Fruit fly (Drosophila melanogaster): ENCODE measurements around the gene CG34165.

The CG34165 gene

DNA sequence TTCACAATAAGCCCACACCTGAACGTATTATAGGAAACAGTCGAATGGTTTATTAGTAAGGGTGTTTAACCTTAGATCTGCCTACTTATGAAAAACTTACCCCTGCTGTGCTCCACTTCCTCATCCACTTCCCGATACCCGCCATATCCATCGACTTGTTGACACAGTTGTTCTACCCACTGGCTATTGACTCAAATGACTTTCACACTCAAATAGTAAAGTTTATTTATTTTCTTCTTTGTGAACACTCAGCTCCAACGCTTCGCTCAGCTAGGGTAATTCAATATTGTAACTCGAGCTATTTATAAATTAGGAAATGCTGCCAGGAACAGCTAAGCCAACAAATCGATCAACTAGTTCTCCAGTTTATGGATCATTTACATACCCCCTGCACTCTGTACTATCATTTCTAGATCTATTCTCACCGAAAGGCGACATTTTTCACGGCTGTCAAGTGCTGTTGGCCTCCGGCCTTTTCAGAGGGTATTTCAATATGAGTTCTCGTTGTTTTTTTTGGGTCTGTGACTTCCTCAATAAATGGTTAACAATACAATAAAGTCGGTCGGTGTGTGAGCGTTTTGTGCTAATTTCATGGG is 27.8 kb upstream of the CG34165 start (continued):
- TF ChIP-seq CG6791 (GFP tag; IDR thresholded peaks at IDR 0.05; ENCODE audit: partially characterized antibody) (no peak), sisA (GFP tag; IDR thresholded peaks at IDR 0.05) (no peak), schlank (tag; optimal IDR thresholded peaks at IDR 0.05) (peak; percentile 95), Bteb2 (GFP tag; optimal IDR thresholded peaks at IDR 0.05) (peak; percentile 86), CG17802 (tag; optimal IDR thresholded peaks at IDR 0.05) (peak; percentile 32), gsb-n (tag; optimal IDR thresholded peaks at IDR 0.05) (peak; percentile 79), CG9932 (GFP tag; IDR thresholded peaks at IDR 0.05) (peak; percentile 83), CG14667 (GFP tag; IDR thresholded peaks at IDR 0.05) (no peak), ewg (GFP tag; optimal IDR thresholded peaks at IDR 0.05) (peak; percentile 69), grau (tag; optimal IDR thresholded peaks at IDR 0.05) (peak; percentile 64), emc (GFP tag; optimal IDR thresholded peaks at IDR 0.05) (peak; percentile 66), hkb (optimal IDR thresholded peaks at IDR 0.05) (no peak), hkb (GFP tag; IDR thresholded peaks at IDR 0.05) (peak; percentile 89), gem (tag; optimal IDR thresholded peaks at IDR 0.05) (peak; percentile 80), CG7786 (GFP tag; optimal IDR thresholded peaks at IDR 0.05) (peak; percentile 87), oc (tag; optimal IDR thresholded peaks at IDR 0.05) (peak; percentile 82), CG11398 (GFP tag; optimal IDR thresholded peaks at IDR 0.05) (peak; percentile 96), CG14860 (GFP tag; IDR thresholded peaks at IDR 0.05; ENCODE audit: partially characterized antibody) (no peak), CG3065 (GFP tag; optimal IDR thresholded peaks at IDR 0.05) (peak; percentile 63), sens-2 (GFP tag; IDR thresholded peaks at IDR 0.05) (peak; percentile 65), Hmr (GFP tag; optimal IDR thresholded peaks at IDR 0.05) (peak; percentile 97), tll (GFP tag; optimal IDR thresholded peaks at IDR 0.05) (no peak), CG4854 (GFP tag; optimal IDR thresholded peaks at IDR 0.05) (peak; percentile 92), fd64A (GFP tag; optimal IDR thresholded peaks at IDR 0.05) (peak; percentile 97), danr (GFP tag; IDR thresholded peaks at IDR 0.05) (peak; percentile 72), cwo (GFP tag; optimal IDR thresholded peaks at IDR 0.05) (peak; percentile 87), fd3F (GFP tag; optimal IDR thresholded peaks at IDR 0.05) (peak; percentile 81), HLH4C (GFP tag; IDR thresholded peaks at IDR 0.05; ENCODE audit: partially characterized antibody) (no peak), CG8281 (tag; optimal IDR thresholded peaks at IDR 0.05) (peak; percentile 65), CG9215 (GFP tag; IDR thresholded peaks at IDR 0.05) (no peak; the same call in 1 of the 2 replicates), CG6175 (GFP tag; IDR thresholded peaks at IDR 0.05) (peak; percentile 81), gt (GFP tag; IDR thresholded peaks at IDR 0.05) (no peak), Pdp1 (GFP tag; optimal IDR thresholded peaks at IDR 0.05) (peak; percentile 71 to 76), MBD-R2 (GFP tag; IDR thresholded peaks at IDR 0.05) (peak; percentile 61; the same call in 1 of the 2 replicates), jumu (GFP tag; optimal IDR thresholded peaks at IDR 0.05) (peak; percentile 77), ssp (GFP tag; IDR thresholded peaks at IDR 0.05) (peak; percentile 29; the same call in 1 of the 2 replicates), CG3163 (GFP tag; optimal IDR thresholded peaks at IDR 0.05) (peak; percentile 74), dmrt11E (tag; optimal IDR thresholded peaks at IDR 0.05) (peak; percentile 65), NC2β (GFP tag; optimal IDR thresholded peaks at IDR 0.05) (peak; percentile 85), CG4730 (GFP tag; IDR thresholded peaks at IDR 0.05) (0 out of 2 replicates have a peak, but pooled peaks have one; percentile 25), CG1024 (GFP tag; IDR thresholded peaks at IDR 0.05) (peak; percentile 89), bab2 (GFP tag; optimal IDR thresholded peaks at IDR 0.05) (peak; percentile 89), Sin3A (optimal IDR thresholded peaks at IDR 0.05) (no peak), ab (GFP tag; optimal IDR thresholded peaks at IDR 0.05) (peak; percentile 27), bcd (GFP tag; optimal IDR thresholded peaks at IDR 0.05) (peak; percentile 87), B-H1 (GFP tag; IDR thresholded peaks at IDR 0.05) (peak; percentile 59; the same call in 1 of the 3 replicates), Dip2 (GFP tag; IDR thresholded peaks at IDR 0.05) (no peak), abd-A (tag; optimal IDR thresholded peaks at IDR 0.05) (peak; percentile 28), CG8290 (GFP tag; optimal IDR thresholded peaks at IDR 0.05) (peak; percentile 76), CG8290 (tag; optimal IDR thresholded peaks at IDR 0.05) (peak; percentile 70 to 94), CG11456 (GFP tag; IDR thresholded peaks at IDR 0.05) (no peak; the same call in 1 of the 3 replicates)

Data from whole organism, embryonic.